Worm (Caenorhabditis elegans) whole organism, young adult: ENCODE results near the gene msp-77.

Experiments
- F23B12.7 ChIP-seq: sonication (generic microtip); optimal IDR thresholded peaks from 2 replicates; lab custom pipeline; 2017; ENCODE audit warnings: missing genetic modification characterization, mild to moderate bottlenecking, missing compliant biosample characterization, antibody characterized with exemption, moderate library complexity; ENCODE audit not compliant: insufficient read depth
- T26A5.8 ChIP-seq: sonication (generic microtip); optimal IDR thresholded peaks from 2 replicates; lab custom pipeline; 2016; ENCODE audit warnings: missing genetic modification characterization, missing compliant biosample characterization
- ama-1 ChIP-seq, 3 experiments: fragments of 150-350 bp in 1 of 3; sonication (generic microtip) in 2 of 3; optimal IDR thresholded peaks; 2 replicates each; lab custom pipeline; 2014 to 2018; ENCODE audit warnings: missing biosample characterization in 2 of 3, missing genetic modification characterization in 2 of 3, missing genetic modification reagents in 2 of 3
- bed-2 ChIP-seq: fragments of 200-800 bp; sonication (Bioruptor generic); IDR thresholded peaks from 2 replicates; pipeline ENCODE4 v1.3.6; 2022; ENCODE audit warnings: missing genetic modification reagents, missing genetic modification characterization, missing compliant biosample characterization
- dox-1 ChIP-seq: fragments of 200-800 bp; sonication (Bioruptor generic); IDR thresholded peaks from 2 replicates; pipeline ENCODE4 v1.3.6; 2022; ENCODE audit warnings: missing genetic modification reagents, missing genetic modification characterization, missing compliant biosample characterization
- efl-1 ChIP-seq: fragments of 150-350 bp; optimal IDR thresholded peaks from 2 replicates; lab custom pipeline; 2014; ENCODE audit warnings: missing biosample characterization, missing genetic modification reagents, missing genetic modification characterization
- egl-18 ChIP-seq: fragments of 200-800 bp; sonication (Bioruptor generic); IDR thresholded peaks from 2 replicates; pipeline ENCODE4 v1.3.6; 2022; ENCODE audit warnings: missing genetic modification reagents, missing genetic modification characterization, missing compliant biosample characterization
- madf-6 ChIP-seq: fragments of 200-800 bp; sonication (Bioruptor generic); IDR thresholded peaks from 2 replicates; pipeline ENCODE4 v1.3.6; 2022; ENCODE audit warnings: missing genetic modification reagents, missing genetic modification characterization, missing compliant biosample characterization
- nhr-27 ChIP-seq: fragments of 200-800 bp; sonication (Bioruptor generic); optimal IDR thresholded peaks from 2 replicates; lab custom pipeline; 2018; ENCODE audit warnings: mild to moderate bottlenecking, missing genetic modification characterization, moderate library complexity, missing compliant biosample characterization
- pbrm-1 ChIP-seq: fragments of 200-800 bp; sonication (Bioruptor generic); IDR thresholded peaks from 2 replicates; pipeline ENCODE4 v1.3.6; 2022; ENCODE audit warnings: missing genetic modification reagents, missing genetic modification characterization, missing compliant biosample characterization
- snpc-4 ChIP-seq, 5 experiments: fragments of 150-350 bp in 1 of 5; sonication (generic microtip) in 4 of 5; optimal IDR thresholded peaks; 2 replicates each; lab custom pipeline; 2014 to 2018; ENCODE audit warnings: missing genetic modification characterization in 5 of 5, missing biosample characterization in 3 of 5, antibody characterized with exemption in 2 of 5, mild to moderate bottlenecking in 2 of 5, missing compliant biosample characterization in 2 of 5, missing genotype in 2 of 5, moderate library complexity in 2 of 5, missing genetic modification reagents in 1 of 5

- TF ChIP-seq pbrm-1 (GFP tag; lab: Robert Waterston, UW) = no peak
- TF ChIP-seq ama-1 (optimal IDR thresholded peaks at IDR 0.05; lab: Kevin White, UChicago) = no peak
- TF ChIP-seq ama-1 (GFP tag; optimal IDR thresholded peaks at IDR 0.05; lab: Kevin White, UChicago) = no peak
- TF ChIP-seq F23B12.7 (tag; lab: Kevin White, UChicago) = peak; percentile 18
- no peak for TF ChIP-seq snpc-4 (GFP tag; optimal IDR thresholded peaks at IDR 0.05; lab: Kevin White, UChicago)
- TF ChIP-seq snpc-4 (tag; optimal IDR thresholded peaks at IDR 0.05; lab: Kevin White, UChicago) = peak in 1 of 4 experiments; percentile 7
- TF ChIP-seq bed-2 = no peak
- no peak for TF ChIP-seq efl-1
- no peak for TF ChIP-seq T26A5.8 (tag; lab: Kevin White, UChicago)
- no peak for TF ChIP-seq madf-6
- no peak for TF ChIP-seq nhr-27 (tag; lab: Kevin White, UChicago)
- TF ChIP-seq egl-18 (GFP tag; lab: Robert Waterston, UW) = no peak
- no peak for TF ChIP-seq dox-1 (GFP tag; lab: Robert Waterston, UW)
Measured at ce11 chrIV:9857952-9858488, 36.4 kb upstream of the msp-77 start, which contains the start of gene npp-1.
